Worm (Caenorhabditis elegans) whole organism, L2 larva: Measurements from ENCODE around the gene F23F12.13.

Source experiments
- ama-1 ChIP-seq: fragments of 150-350 bp; optimal IDR thresholded peaks from 2 replicates; lab custom pipeline; 2018; ENCODE audit warnings: inconsistent platforms
- crh-2 ChIP-seq: sonication (generic microtip); optimal IDR thresholded peaks from 2 replicates; lab custom pipeline; 2017; ENCODE audit warnings: missing biosample characterization, missing genetic modification characterization
- dmd-4 ChIP-seq: sonication (generic microtip); optimal IDR thresholded peaks from 2 replicates; lab custom pipeline; 2017; ENCODE audit warnings: missing biosample characterization, missing genetic modification characterization
- egl-27 ChIP-seq: sonication (generic microtip); optimal IDR thresholded peaks from 3 replicates; lab custom pipeline; 2017; ENCODE audit warnings: missing biosample characterization, missing genetic modification reagents, missing genetic modification characterization
- nhr-129 ChIP-seq: fragments of 150-350 bp; optimal IDR thresholded peaks from 2 replicates; lab custom pipeline; 2014; ENCODE audit warnings: missing biosample characterization, missing genetic modification characterization
- nhr-237 ChIP-seq: fragments of 150-350 bp; optimal IDR thresholded peaks from 2 replicates; lab custom pipeline; 2014; ENCODE audit warnings: missing biosample characterization, missing genetic modification characterization
- unc-39 ChIP-seq: fragments of 150-350 bp; optimal IDR thresholded peaks from 2 replicates; lab custom pipeline; 2014; ENCODE audit warnings: missing biosample characterization, missing genetic modification characterization

ce11 chrIII:6450596-6450995 is 44.9 kb upstream of the F23F12.13 start, which contains the start of gene T26A5.6:
- no peak for TF ChIP-seq unc-39 (tag; lab: Kevin White, UChicago)
- no peak for TF ChIP-seq nhr-129 (tag; lab: Kevin White, UChicago)
- no peak for TF ChIP-seq nhr-237 (tag; lab: Kevin White, UChicago)
- TF ChIP-seq crh-2: no peak
- TF ChIP-seq dmd-4 (tag; lab: Kevin White, UChicago): no peak
- no peak for TF ChIP-seq egl-27 (tag; lab: Kevin White, UChicago)
- TF ChIP-seq ama-1 (lab: Kevin White, UChicago): no peak
